Worm (Caenorhabditis elegans) whole organism, L3 larva: Measurements from ENCODE around the gene C53C11.2.
"Not testable (repeated sequence)": the region's sequence is repeated elsewhere in the genome, so short reads cannot be mapped to it uniquely, and the experiment has no call there.

ENCODE experiments used
- R02D3.7 ChIP-seq: fragments of 150-350 bp; optimal IDR thresholded peaks from 2 replicates; lab custom pipeline; 2014; ENCODE audit warnings: missing biosample characterization, missing genetic modification characterization
- ZK546.5 ChIP-seq: sonication (generic microtip); optimal IDR thresholded peaks from 2 replicates; lab custom pipeline; 2017; ENCODE audit warnings: missing biosample characterization, missing genetic modification characterization
- ama-1 ChIP-seq: fragments of 150-350 bp; optimal IDR thresholded peaks from 2 replicates; lab custom pipeline; 2018
- ceh-16 ChIP-seq: sonication (generic microtip); optimal IDR thresholded peaks from 2 replicates; lab custom pipeline; 2017; ENCODE audit warnings: missing biosample characterization, missing genetic modification characterization
- ceh-82 ChIP-seq: fragments of 150-350 bp; optimal IDR thresholded peaks from 2 replicates; lab custom pipeline; 2014; ENCODE audit warnings: missing biosample characterization, missing genetic modification characterization
- daf-12 ChIP-seq: fragments of 150-350 bp; optimal IDR thresholded peaks from 2 replicates; lab custom pipeline; 2014; ENCODE audit warnings: missing biosample characterization, missing genetic modification reagents, missing genetic modification characterization
- egl-27 ChIP-seq: sonication (generic microtip); optimal IDR thresholded peaks from 4 replicates; lab custom pipeline; 2017; ENCODE audit warnings: missing biosample characterization, missing genetic modification reagents, missing genetic modification characterization
- elt-1 ChIP-seq: fragments of 150-350 bp; optimal IDR thresholded peaks from 2 replicates; lab custom pipeline; 2014; ENCODE audit warnings: missing biosample characterization, missing genetic modification characterization
- elt-3 ChIP-seq, 3 experiments: fragments of 150-350 bp in 1 of 3; sonication (generic microtip) in 2 of 3; optimal IDR thresholded peaks; 2 replicates in 2 of 3; 4 replicates in 1 of 3; lab custom pipeline; 2014 to 2017; ENCODE audit warnings: missing biosample characterization in 3 of 3, missing genetic modification characterization in 3 of 3
- eor-1 ChIP-seq, 2 experiments: fragments of 150-350 bp; optimal IDR thresholded peaks; 2 replicates each; lab custom pipeline; 2014 to 2018; ENCODE audit warnings: missing biosample characterization in 2 of 2, missing genetic modification characterization in 2 of 2
- fkh-10 ChIP-seq: sonication (generic microtip); optimal IDR thresholded peaks from 2 replicates; lab custom pipeline; 2017; ENCODE audit warnings: missing biosample characterization, missing genetic modification reagents, missing genetic modification characterization
- hmg-11 ChIP-seq: sonication (generic microtip); optimal IDR thresholded peaks from 2 replicates; lab custom pipeline; 2016; ENCODE audit warnings: missing genetic modification characterization, missing compliant biosample characterization
- jun-1 ChIP-seq: fragments of 150-350 bp; optimal IDR thresholded peaks from 2 replicates; lab custom pipeline; 2014; ENCODE audit warnings: missing biosample characterization, missing genetic modification reagents, missing genetic modification characterization
- lin-15B ChIP-seq: fragments of 150-350 bp; optimal IDR thresholded peaks from 2 replicates; lab custom pipeline; 2014; ENCODE audit warnings: missing biosample characterization, missing genetic modification characterization
- lin-39 ChIP-seq: fragments of 150-350 bp; optimal IDR thresholded peaks from 2 replicates; lab custom pipeline; 2018; ENCODE audit warnings: missing biosample characterization, missing genetic modification reagents, missing genetic modification characterization
- lsy-12 ChIP-seq: sonication (generic microtip); optimal IDR thresholded peaks from 2 replicates; lab custom pipeline; 2016; ENCODE audit warnings: mild to moderate bottlenecking, missing genetic modification characterization, missing compliant biosample characterization
- mdl-1 ChIP-seq: fragments of 150-350 bp; optimal IDR thresholded peaks from 2 replicates; lab custom pipeline; 2014; ENCODE audit warnings: missing biosample characterization, missing genetic modification characterization
- nfya-1 ChIP-seq: sonication (generic microtip); optimal IDR thresholded peaks from 2 replicates; lab custom pipeline; 2017; ENCODE audit warnings: missing genetic modification characterization, mild to moderate bottlenecking, missing compliant biosample characterization, antibody characterized with exemption, moderate library complexity; ENCODE audit not compliant: insufficient read depth
- nhr-23 ChIP-seq: fragments of 150-350 bp; optimal IDR thresholded peaks from 2 replicates; lab custom pipeline; 2014; ENCODE audit warnings: missing biosample characterization, missing genetic modification reagents, missing genetic modification characterization
- nhr-237 ChIP-seq: fragments of 150-350 bp; optimal IDR thresholded peaks from 2 replicates; lab custom pipeline; 2014; ENCODE audit warnings: missing biosample characterization, missing genetic modification characterization
- nhr-25 ChIP-seq: sonication (generic microtip); optimal IDR thresholded peaks from 2 replicates; lab custom pipeline; 2017; ENCODE audit warnings: missing biosample characterization, missing genetic modification characterization
- nhr-28 ChIP-seq: fragments of 150-350 bp; optimal IDR thresholded peaks from 2 replicates; lab custom pipeline; 2014; ENCODE audit warnings: missing biosample characterization, missing genetic modification characterization
- nhr-43 ChIP-seq: sonication (generic microtip); optimal IDR thresholded peaks from 2 replicates; lab custom pipeline; 2016; ENCODE audit warnings: mild to moderate bottlenecking, missing genetic modification characterization, missing compliant biosample characterization; ENCODE audit not compliant: poor library complexity, severe bottlenecking
- nhr-67 ChIP-seq: fragments of 150-350 bp; optimal IDR thresholded peaks from 2 replicates; lab custom pipeline; 2014; ENCODE audit warnings: missing biosample characterization, missing genetic modification characterization
- nhr-76 ChIP-seq: fragments of 150-350 bp; sonication (generic microtip); optimal IDR thresholded peaks from 5 replicates; lab custom pipeline; 2014; ENCODE audit warnings: missing biosample characterization, missing genetic modification characterization
- nhr-77 ChIP-seq: fragments of 150-350 bp; optimal IDR thresholded peaks from 2 replicates; lab custom pipeline; 2014; ENCODE audit warnings: missing biosample characterization, missing genetic modification characterization
- pha-4 ChIP-seq: fragments of 150-350 bp; optimal IDR thresholded peaks from 2 replicates; lab custom pipeline; 2014; ENCODE audit warnings: missing biosample characterization, missing genetic modification reagents, missing genetic modification characterization
- pqm-1 ChIP-seq: fragments of 150-350 bp; optimal IDR thresholded peaks from 2 replicates; lab custom pipeline; 2017; ENCODE audit warnings: missing biosample characterization, missing genetic modification characterization, inconsistent platforms
- skn-1 ChIP-seq: fragments of 150-350 bp; optimal IDR thresholded peaks from 2 replicates; lab custom pipeline; 2014; ENCODE audit warnings: missing biosample characterization, missing genetic modification characterization
- tbx-2 ChIP-seq: sonication (generic microtip); optimal IDR thresholded peaks from 2 replicates; lab custom pipeline; 2016; ENCODE audit warnings: mild to moderate bottlenecking, missing genetic modification characterization, missing compliant biosample characterization
- unc-62 ChIP-seq: fragments of 150-350 bp; sonication (generic microtip); optimal IDR thresholded peaks from 4 replicates; lab custom pipeline; 2014; ENCODE audit warnings: missing biosample characterization, missing genetic modification reagents, missing genetic modification characterization
- zag-1 ChIP-seq: fragments of 150-350 bp; optimal IDR thresholded peaks from 2 replicates; lab custom pipeline; 2014; ENCODE audit warnings: missing biosample characterization, missing genetic modification characterization
- ztf-4 ChIP-seq: fragments of 150-350 bp; optimal IDR thresholded peaks from 2 replicates; lab custom pipeline; 2014; ENCODE audit warnings: missing biosample characterization, missing genetic modification characterization

The C53C11.2 gene

ce11 chrX:17301900-17302299 lies 34.5 kb upstream of the C53C11.2 start, which contains the start of gene C33E10.10:
Gene C33E10.10, minus strand, starts transcription at chrX:17302000.
- no peak for TF ChIP-seq ceh-82 (tag; lab: Kevin White, UChicago)
- no peak for TF ChIP-seq ZK546.5 (tag; lab: Kevin White, UChicago)
- no peak for TF ChIP-seq nhr-23
- no peak for TF ChIP-seq nhr-76 (tag; lab: Kevin White, UChicago)
- TF ChIP-seq zag-1 (tag; lab: Kevin White, UChicago), result no peak
- TF ChIP-seq eor-1 (tag; optimal IDR thresholded peaks at IDR 0.05; lab: Kevin White, UChicago), result no peak
- no peak for TF ChIP-seq unc-62 (GFP tag; lab: Kevin White, UChicago)
- no peak for TF ChIP-seq ztf-4 (tag; lab: Kevin White, UChicago)
- no peak for TF ChIP-seq nhr-67 (tag; lab: Kevin White, UChicago)
- no peak for TF ChIP-seq lin-39 (tag; lab: Kevin White, UChicago)
- TF ChIP-seq R02D3.7 (tag; lab: Kevin White, UChicago), result no peak

ce11 chrX:17302419-17302818 lies 34.0 kb upstream of the C53C11.2 start, which contains the start of gene fbxa-120:
Gene fbxa-120, plus strand, starts transcription at chrX:17302719.
- TF ChIP-seq ama-1 (no peak), nhr-25 (tag; lab: Kevin White, UChicago) (no peak), egl-27 (no peak), lin-15B (no peak), nhr-43 (tag; lab: Kevin White, UChicago) (no peak), tbx-2 (tag; lab: Kevin White, UChicago) (no peak)

ce11 chrX:17304920-17305319 lies 31.5 kb upstream of the C53C11.2 start, which contains the start of gene C33E10.1:
Gene C33E10.1, plus strand, starts transcription at chrX:17305220.
- not testable (repeated sequence) for TF ChIP-seq pha-4, ceh-82, daf-12 (tag; lab: Kevin White, UChicago)

- TF ChIP-seq unc-62 (GFP tag; lab: Kevin White, UChicago); fkh-10 (GFP tag; lab: Kevin White, UChicago); elt-3 (tag; optimal IDR thresholded peaks at IDR 0.05; lab: Kevin White, UChicago): not testable (repeated sequence)
Observed at ce11 chrX:17310730-17311312, 25.6 kb upstream of the C53C11.2 start, which contains the start of gene C53C11.4. Gene C53C11.4, plus strand, starts transcription at chrX:17310908.

ce11 chrX:17314948-17315347 lies 21.5 kb upstream of the C53C11.2 start:
- TF ChIP-seq ceh-82 (tag; lab: Kevin White, UChicago) (no peak), lin-39 (tag; lab: Kevin White, UChicago) (peak; percentile 81), nhr-77 (tag; lab: Kevin White, UChicago) (no peak), nhr-237 (tag; lab: Kevin White, UChicago) (no peak), elt-3 (tag; optimal IDR thresholded peaks at IDR 0.05; lab: Kevin White, UChicago) (no peak), ceh-16 (no peak), skn-1 (tag; lab: Kevin White, UChicago) (no peak), nhr-28 (no peak), hmg-11 (tag; lab: Kevin White, UChicago) (peak; percentile 88), unc-62 (GFP tag; lab: Kevin White, UChicago) (peak; percentile 16), jun-1 (tag; lab: Kevin White, UChicago) (no peak), elt-1 (tag; lab: Kevin White, UChicago) (no peak), nfya-1 (tag; lab: Kevin White, UChicago) (peak; percentile 50), pqm-1 (tag; lab: Kevin White, UChicago) (no peak), mdl-1 (tag; lab: Kevin White, UChicago) (no peak), lsy-12 (peak; percentile 43), lin-15B (no peak)
